Fruit fly (Drosophila melanogaster) whole organism, pupa: ENCODE data around the gene CG7102.

Experiments
- CG10348 ChIP-seq: fragments of 200-800 bp; sonication (Bioruptor generic); IDR thresholded peaks from 2 replicates; pipeline ENCODE4 v1.3.6; 2022; ENCODE audit warnings: missing biosample characterization, missing genetic modification characterization
- CG12605 ChIP-seq: fragments of 200-800 bp; sonication (Bioruptor generic); IDR thresholded peaks from 2 replicates; pipeline ENCODE4 v1.3.6; 2022; ENCODE audit warnings: missing biosample characterization, missing genetic modification characterization
- CG13204 ChIP-seq: fragments of 200-800 bp; sonication (Bioruptor generic); optimal IDR thresholded peaks from 2 replicates; lab custom pipeline; 2018; ENCODE audit warnings: missing biosample characterization, mild to moderate bottlenecking, missing genetic modification characterization, moderate library complexity
- CG14655 ChIP-seq: fragments of 200-800 bp; sonication (Bioruptor generic); optimal IDR thresholded peaks from 3 replicates; lab custom pipeline; 2017; ENCODE audit warnings: mild to moderate bottlenecking, missing biosample characterization, missing genetic modification reagents, missing genetic modification characterization
- CG15710 ChIP-seq: fragments of 200-800 bp; sonication (Bioruptor generic); optimal IDR thresholded peaks from 2 replicates; lab custom pipeline; 2018; ENCODE audit warnings: missing biosample characterization, mild to moderate bottlenecking, missing genetic modification characterization, moderate library complexity
- CG17806 ChIP-seq: fragments of 200-800 bp; sonication (Bioruptor generic); optimal IDR thresholded peaks from 2 replicates; lab custom pipeline; 2018; ENCODE audit warnings: missing biosample characterization, mild to moderate bottlenecking, missing genetic modification characterization, moderate library complexity
- CG32121 ChIP-seq: fragments of 200-800 bp; sonication (Bioruptor generic); IDR thresholded peaks from 2 replicates; pipeline ENCODE4 v1.3.6; 2022; ENCODE audit warnings: missing biosample characterization, missing genetic modification characterization
- CG34367 ChIP-seq: fragments of 200-800 bp; sonication (Bioruptor generic); optimal IDR thresholded peaks from 2 replicates; lab custom pipeline; 2018; ENCODE audit warnings: missing biosample characterization, mild to moderate bottlenecking, missing genetic modification characterization
- CG4496 ChIP-seq: fragments of 200-800 bp; sonication (Bioruptor generic); IDR thresholded peaks from 3 replicates; pipeline ENCODE4 v1.3.6; 2022; ENCODE audit warnings: missing biosample characterization, missing genetic modification characterization
- CG8159 ChIP-seq: fragments of 200-800 bp; sonication (Bioruptor generic); optimal IDR thresholded peaks from 3 replicates; lab custom pipeline; 2018; ENCODE audit warnings: missing biosample characterization, mild to moderate bottlenecking, missing genetic modification characterization, moderate library complexity
- CG8301 ChIP-seq: fragments of 200-800 bp; sonication (Bioruptor generic); optimal IDR thresholded peaks from 2 replicates; lab custom pipeline; 2018; ENCODE audit warnings: missing biosample characterization, mild to moderate bottlenecking, missing genetic modification characterization
- CG9948 ChIP-seq: fragments of 200-800 bp; sonication (Bioruptor generic); optimal IDR thresholded peaks from 2 replicates; lab custom pipeline; 2018; ENCODE audit warnings: missing biosample characterization, mild to moderate bottlenecking, missing genetic modification characterization, moderate library complexity
- D1 ChIP-seq: fragments of 200-800 bp; sonication (Bioruptor generic); optimal IDR thresholded peaks from 2 replicates; lab custom pipeline; 2018; ENCODE audit warnings: missing biosample characterization, mild to moderate bottlenecking, missing genetic modification characterization, moderate library complexity
- EcR ChIP-seq: fragments of 200-800 bp; sonication (Bioruptor generic); optimal IDR thresholded peaks from 3 replicates; lab custom pipeline; 2019; ENCODE audit warnings: missing biosample characterization, missing genetic modification characterization, mild to moderate bottlenecking, moderate library complexity, missing genetic modification reagents
- Ets98B ChIP-seq: fragments of 200-800 bp; sonication (Bioruptor generic); IDR thresholded peaks from 2 replicates; pipeline ENCODE4 v1.3.6; 2022; ENCODE audit warnings: missing biosample characterization, missing genetic modification characterization
- Pif1A ChIP-seq: fragments of 200-800 bp; sonication (Bioruptor generic); optimal IDR thresholded peaks from 3 replicates; lab custom pipeline; 2016; ENCODE audit warnings: missing biosample characterization, missing genetic modification characterization
- Pif1B ChIP-seq: fragments of 200-800 bp; sonication (Bioruptor generic); optimal IDR thresholded peaks from 3 replicates; lab custom pipeline; 2016; ENCODE audit warnings: missing biosample characterization, missing genetic modification characterization
- Snoo ChIP-seq: fragments of 200-800 bp; sonication (Bioruptor generic); optimal IDR thresholded peaks from 3 replicates; lab custom pipeline; 2017; ENCODE audit warnings: missing biosample characterization, mild to moderate bottlenecking, missing genetic modification characterization, inconsistent platforms
- fd96Ca ChIP-seq: fragments of 200-800 bp; sonication (Bioruptor generic); IDR thresholded peaks from 3 replicates; pipeline ENCODE4 v1.3.6; 2022; ENCODE audit warnings: missing biosample characterization, missing genetic modification characterization
- gl ChIP-seq: fragments of 200-800 bp; sonication (Bioruptor generic); optimal IDR thresholded peaks from 2 replicates; lab custom pipeline; 2018; ENCODE audit warnings: missing biosample characterization, mild to moderate bottlenecking, missing genetic modification characterization
- rn ChIP-seq: fragments of 200-800 bp; sonication (Bioruptor generic); IDR thresholded peaks from 2 replicates; pipeline ENCODE4 v1.3.6; 2022; ENCODE audit warnings: missing biosample characterization, missing genetic modification characterization

Gene CG7102

DNA sequence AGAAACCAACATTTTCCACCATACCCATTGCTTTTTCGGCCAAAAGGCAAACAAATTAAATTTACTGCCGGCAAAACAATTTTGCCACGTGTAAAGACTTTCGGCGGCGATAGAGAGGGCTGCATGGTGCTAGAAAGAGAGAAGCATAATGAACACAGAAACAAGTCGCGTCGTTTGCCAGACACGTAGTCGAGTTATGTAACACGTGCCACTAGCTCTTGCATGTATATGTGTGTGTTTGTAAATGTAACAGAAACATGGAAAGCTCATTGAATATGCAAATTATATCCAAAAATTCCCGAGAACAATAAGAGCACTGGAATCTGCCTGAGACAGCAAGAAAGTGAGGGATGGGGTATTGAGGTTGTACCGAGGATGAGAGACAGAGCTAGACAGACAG, 43.4 kb upstream of the CG7102 start:
- TF ChIP-seq CG14655 = no peak
- TF ChIP-seq EcR (GFP tag; lab: Kevin White, UChicago) = no peak
- no peak for TF ChIP-seq CG15710 (tag; lab: Kevin White, UChicago)
- TF ChIP-seq CG32121 (GFP tag; lab: Robert Waterston, UW) = no peak
- TF ChIP-seq Pif1B = no peak
- no peak for TF ChIP-seq CG10348
- no peak for TF ChIP-seq CG8159 (tag; lab: Kevin White, UChicago)
- TF ChIP-seq, all 21 proteins: peak for 0

DNA sequence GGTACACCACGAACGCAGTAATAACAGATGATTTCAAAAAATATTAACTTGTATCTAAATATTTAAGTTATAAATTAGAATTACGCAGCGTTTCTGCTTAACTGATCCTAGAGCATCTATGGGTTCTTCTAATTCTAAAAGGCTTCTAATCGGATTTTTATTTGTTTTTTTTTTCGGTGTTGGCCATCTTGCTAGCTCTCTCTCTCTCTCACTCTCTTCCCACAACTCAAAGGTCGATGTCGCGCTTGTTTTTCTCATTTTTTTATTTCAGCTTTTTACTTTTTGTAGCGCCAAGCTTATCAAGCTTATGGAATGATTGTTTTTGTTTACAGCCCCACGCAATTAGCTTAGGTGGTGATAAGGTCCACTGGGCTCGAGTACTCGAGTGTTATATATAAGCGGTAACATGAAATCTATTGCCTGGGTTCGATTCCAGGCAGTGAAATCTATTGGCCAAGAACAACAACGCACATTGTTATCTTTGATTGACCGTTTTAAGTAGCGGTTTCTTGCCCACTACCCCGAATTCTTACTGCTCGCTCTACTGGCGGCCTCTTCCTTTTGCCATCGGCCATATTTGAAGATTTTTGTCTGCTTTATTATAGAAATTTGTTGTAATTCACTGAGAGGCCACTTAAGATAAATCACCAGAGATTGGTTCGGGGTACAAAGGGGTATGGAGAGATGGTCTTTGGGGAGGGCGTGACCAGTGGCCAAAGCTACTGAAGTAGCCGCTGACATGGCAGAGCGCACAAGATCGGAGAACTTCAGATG, 39.2 kb upstream of the CG7102 start:
- TF ChIP-seq rn (GFP tag; lab: Robert Waterston, UW) (no peak), CG4496 (GFP tag; lab: Robert Waterston, UW) (peak; percentile 54; the same call in 1 of the 3 replicates), CG8301 (tag; lab: Kevin White, UChicago) (peak; percentile 54), CG34367 (tag; lab: Kevin White, UChicago) (peak; percentile 11), CG12605 (GFP tag; lab: Robert Waterston, UW) (peak; percentile 83), Ets98B (peak; percentile 20), CG17806 (peak; percentile 21), CG8159 (tag; lab: Kevin White, UChicago) (no peak), Pif1A (GFP tag; lab: Kevin White, UChicago) (peak; percentile 72), CG9948 (peak; percentile 3), CG15710 (tag; lab: Kevin White, UChicago) (peak; percentile 10), CG32121 (GFP tag; lab: Robert Waterston, UW) (peak; percentile 45), CG14655 (peak; percentile 69), D1 (tag; lab: Kevin White, UChicago) (no peak), Snoo (peak; percentile 36), CG10348 (no peak), CG13204 (GFP tag; lab: Kevin White, UChicago) (no peak), EcR (GFP tag; lab: Kevin White, UChicago) (no peak), Pif1B (peak; percentile 42), fd96Ca (GFP tag; lab: Robert Waterston, UW) (peak; percentile 24; the same call in 2 of the 3 replicates), gl (tag; lab: Kevin White, UChicago) (peak; percentile 59)

DNA sequence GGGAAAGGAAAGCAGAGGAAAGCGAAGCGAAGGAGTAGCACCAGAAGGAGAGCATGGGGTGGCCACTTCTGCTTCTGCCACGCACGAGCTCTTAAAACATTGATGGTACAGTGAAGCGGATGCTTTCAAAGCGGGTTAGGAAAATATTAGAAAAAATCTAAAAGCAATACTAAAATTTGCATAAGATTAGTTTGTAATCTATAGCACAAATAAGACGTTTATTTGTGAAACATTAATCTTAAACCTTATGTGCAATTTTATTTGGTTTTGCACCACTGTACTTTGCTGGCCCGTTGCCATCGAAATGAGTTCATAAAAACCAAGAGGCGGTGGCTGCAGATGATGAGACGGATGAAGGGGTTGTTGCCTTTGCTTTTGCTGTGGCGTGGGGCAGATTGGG, 38.1 kb upstream of the CG7102 start:
- TF ChIP-seq Snoo (peak; percentile 86), Ets98B (peak; percentile 98), fd96Ca (GFP tag; lab: Robert Waterston, UW) (peak; percentile 97), Pif1B (peak; percentile 95), CG13204 (GFP tag; lab: Kevin White, UChicago) (peak; percentile 89), CG4496 (GFP tag; lab: Robert Waterston, UW) (peak; percentile 98), CG14655 (peak; percentile 98), rn (GFP tag; lab: Robert Waterston, UW) (peak; percentile 92), CG8301 (tag; lab: Kevin White, UChicago) (peak; percentile 98), CG8159 (tag; lab: Kevin White, UChicago) (peak; percentile 94), D1 (tag; lab: Kevin White, UChicago) (peak; percentile 79), Pif1A (GFP tag; lab: Kevin White, UChicago) (peak; percentile 97), CG32121 (GFP tag; lab: Robert Waterston, UW) (peak; percentile 96), CG34367 (tag; lab: Kevin White, UChicago) (peak; percentile 95), gl (tag; lab: Kevin White, UChicago) (peak; percentile 92), EcR (GFP tag; lab: Kevin White, UChicago) (peak; percentile 45), CG17806 (peak; percentile 96), CG15710 (tag; lab: Kevin White, UChicago) (peak; percentile 94), CG12605 (GFP tag; lab: Robert Waterston, UW) (peak; percentile 97), CG10348 (peak; percentile 78), CG9948 (peak; percentile 96)

DNA sequence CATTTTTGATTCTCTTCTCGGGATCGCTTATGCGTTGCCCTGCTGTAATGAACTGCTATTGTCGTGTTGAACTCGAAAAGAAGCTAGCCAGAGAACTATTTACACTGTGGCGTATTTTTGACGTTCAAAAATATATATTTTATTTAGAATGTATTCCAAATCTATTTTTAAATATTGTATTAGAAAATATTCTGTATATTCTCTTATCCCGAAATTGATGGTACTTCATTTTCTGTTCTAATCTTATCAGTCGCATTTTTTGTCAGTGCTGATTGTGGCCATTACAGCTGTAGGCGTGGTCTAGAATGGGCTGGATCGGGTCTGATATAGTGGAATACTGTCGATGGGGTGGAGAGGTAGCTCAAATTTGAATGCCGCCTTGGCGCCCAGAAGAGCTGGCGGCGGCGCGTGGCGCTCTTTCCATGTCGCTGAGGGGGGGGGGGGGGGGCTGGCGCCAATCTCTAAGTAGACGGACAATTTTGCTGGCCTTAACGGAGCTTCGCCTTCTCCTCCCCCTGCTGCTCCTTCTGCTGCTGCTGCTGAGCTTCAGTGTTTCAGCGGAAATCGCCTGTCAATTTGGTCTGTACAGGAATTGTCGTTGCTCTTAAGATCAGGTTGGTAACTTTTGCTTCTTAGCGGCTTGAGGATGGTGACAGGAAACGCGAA, 36.5 kb upstream of the CG7102 start:
- peak; percentile 43 for TF ChIP-seq CG9948
- TF ChIP-seq CG17806 = peak; percentile 29
- peak; percentile 54 for TF ChIP-seq CG8159 (tag; lab: Kevin White, UChicago)
- peak; percentile 64 for TF ChIP-seq CG34367 (tag; lab: Kevin White, UChicago)
- no peak for TF ChIP-seq Ets98B
- TF ChIP-seq CG14655 = peak; percentile 49
- TF ChIP-seq CG32121 (GFP tag; lab: Robert Waterston, UW) = no peak
- TF ChIP-seq CG4496 (GFP tag; lab: Robert Waterston, UW) = no peak
- peak; percentile 26 for TF ChIP-seq Pif1A (GFP tag; lab: Kevin White, UChicago)
- no peak for TF ChIP-seq Snoo
- peak; percentile 77 for TF ChIP-seq CG15710 (tag; lab: Kevin White, UChicago)
- TF ChIP-seq CG8301 (tag; lab: Kevin White, UChicago) = peak; percentile 20
- TF ChIP-seq fd96Ca (GFP tag; lab: Robert Waterston, UW) = no peak

DNA sequence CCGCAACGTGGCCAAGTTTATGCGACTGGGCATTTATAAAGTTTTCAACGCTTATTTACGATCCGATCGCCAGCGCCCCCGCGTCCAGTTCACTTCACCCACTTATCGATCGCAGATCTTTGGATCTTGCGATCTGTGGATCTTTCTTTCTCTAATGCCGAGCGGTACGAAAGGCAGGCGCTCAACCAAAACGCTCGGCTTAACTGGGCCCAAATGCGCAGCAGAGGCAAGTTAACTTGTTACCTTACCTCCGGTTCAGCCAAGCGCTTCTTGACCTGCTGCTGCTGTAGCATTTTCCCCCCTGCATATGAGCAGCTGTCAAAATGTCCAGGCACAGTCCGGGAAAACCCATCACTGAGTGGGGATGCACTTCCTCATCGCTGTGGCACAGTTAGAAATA, 34.8 kb upstream of the CG7102 start:
- TF ChIP-seq CG13204 (GFP tag; lab: Kevin White, UChicago) = no peak
- TF ChIP-seq fd96Ca (GFP tag; lab: Robert Waterston, UW) = 0 out of 3 replicates have a peak, but pooled peaks have one; percentile 23
- TF ChIP-seq, all 21 proteins: peak for 1
